Worm (Caenorhabditis elegans): ENCODE data around the gene T21H3.5.

DNA sequence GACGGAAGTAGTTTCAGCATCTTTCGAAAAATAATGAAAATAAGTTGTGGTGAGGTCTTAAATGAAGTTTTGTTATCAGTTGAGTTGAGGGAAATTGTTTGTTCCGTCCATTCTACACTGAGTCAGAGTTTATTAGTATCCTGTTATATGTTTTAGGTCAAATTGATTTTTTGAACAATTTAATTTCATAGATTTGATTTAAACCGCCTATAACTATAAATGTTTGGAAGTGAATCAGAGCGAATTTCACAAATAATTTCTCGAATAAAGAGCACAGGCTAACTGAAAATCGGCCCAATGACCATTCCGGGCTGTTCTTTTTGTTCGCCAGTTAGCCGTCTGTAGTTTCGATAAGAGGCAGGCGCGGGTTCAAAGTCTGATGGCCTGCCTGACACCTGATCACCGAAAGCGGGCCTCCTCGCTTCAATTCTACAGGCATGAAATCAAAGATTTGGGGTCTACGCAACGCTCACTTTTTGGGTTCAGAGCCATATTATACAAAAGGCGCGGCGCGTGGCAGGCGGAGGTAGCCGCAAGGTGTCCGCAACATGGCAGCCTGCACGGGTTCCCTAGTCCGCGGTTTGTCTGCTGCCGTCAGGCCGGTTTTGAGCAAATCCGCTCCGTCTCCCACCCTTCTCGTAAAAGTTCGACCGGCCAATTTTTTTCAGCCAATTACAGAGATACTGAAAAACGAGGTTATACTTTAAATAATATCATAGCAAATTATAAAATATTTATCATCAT is 32.0 kb downstream of the T21H3.5 start, which contains the start of gene W07B8.4:
- no peak for TF ChIP-seq lsy-2 (tag; optimal IDR thresholded peaks at IDR 0.05)
- TF ChIP-seq lin-32 (GFP tag; optimal IDR thresholded peaks at IDR 0.05), result no peak

All from whole organism, mixed stage, embryonic.